Worm (Caenorhabditis elegans) whole organism, L4 larva: ENCODE measurements around the gene plc-4.

Experiments used
- D1046.2 ChIP-seq: fragments of 200-800 bp; sonication (Bioruptor generic); IDR thresholded peaks from 2 replicates; pipeline ENCODE4 v1.3.6; 2022; ENCODE audit warnings: missing genetic modification characterization, missing compliant biosample characterization
- F26F4.8 ChIP-seq: fragments of 200-800 bp; sonication (Bioruptor generic); conservative IDR thresholded peaks from 2 replicates; pipeline ENCODE4 v1.3.6; 2022; ENCODE audit warnings: missing genetic modification characterization, missing compliant biosample characterization
- F44E2.7 ChIP-seq: fragments of 200-800 bp; sonication (Bioruptor generic); IDR thresholded peaks from 2 replicates; pipeline ENCODE4 v2.1.2; 2022; ENCODE audit warnings: missing genetic modification characterization, missing compliant biosample characterization
- F49E8.2 ChIP-seq: sonication (generic microtip); optimal IDR thresholded peaks from 2 replicates; lab custom pipeline; 2016; ENCODE audit warnings: missing compliant biosample characterization, mild to moderate bottlenecking, missing genetic modification characterization, borderline replicate concordance
- Y105C5A.15 ChIP-seq: fragments of 200-800 bp; sonication (Bioruptor generic); IDR thresholded peaks from 2 replicates; pipeline ENCODE4 v1.3.6; 2022; ENCODE audit warnings: missing genetic modification characterization, missing compliant biosample characterization
- Y48G9A.11 ChIP-seq: fragments of 200-800 bp; sonication (Bioruptor generic); IDR thresholded peaks from 2 replicates; pipeline ENCODE4 v1.3.6; 2022; ENCODE audit warnings: missing genetic modification reagents, missing genetic modification characterization, missing compliant biosample characterization
- ceh-82 ChIP-seq: sonication (generic microtip); optimal IDR thresholded peaks from 2 replicates; lab custom pipeline; 2017; ENCODE audit warnings: missing biosample characterization, missing genetic modification characterization
- ces-1 ChIP-seq: fragments of 150-350 bp; sonication (generic microtip); optimal IDR thresholded peaks from 4 replicates; lab custom pipeline; 2014; ENCODE audit warnings: missing biosample characterization, missing genetic modification reagents, missing genetic modification characterization
- ctbp-1 ChIP-seq: fragments of 200-800 bp; sonication (Bioruptor generic); IDR thresholded peaks from 2 replicates; pipeline ENCODE4 v1.3.6; 2022; ENCODE audit warnings: missing genetic modification reagents, missing genetic modification characterization, missing compliant biosample characterization
- duxl-1 ChIP-seq: sonication (generic microtip); optimal IDR thresholded peaks from 2 replicates; lab custom pipeline; 2016; ENCODE audit warnings: mild to moderate bottlenecking, missing genetic modification characterization, moderate library complexity, missing compliant biosample characterization; ENCODE audit not compliant: poor library complexity
- dve-1 ChIP-seq: sonication (generic microtip); optimal IDR thresholded peaks from 2 replicates; lab custom pipeline; 2017; ENCODE audit warnings: antibody characterized with exemption, mild to moderate bottlenecking, missing genetic modification characterization, missing compliant biosample characterization; ENCODE audit not compliant: insufficient read depth
- egl-43 ChIP-seq: fragments of 200-800 bp; sonication (Bioruptor generic); IDR thresholded peaks from 2 replicates; pipeline ENCODE4 v1.3.6; 2022; ENCODE audit warnings: missing genetic modification reagents, missing genetic modification characterization, missing compliant biosample characterization
- fkh-10 ChIP-seq: fragments of 150-350 bp; optimal IDR thresholded peaks from 2 replicates; lab custom pipeline; 2014; ENCODE audit warnings: missing biosample characterization, missing genetic modification reagents, missing genetic modification characterization
- fos-1 ChIP-seq: fragments of 150-350 bp; optimal IDR thresholded peaks from 2 replicates; lab custom pipeline; 2014; ENCODE audit warnings: missing biosample characterization, missing genetic modification characterization
- gei-8 ChIP-seq: fragments of 200-800 bp; sonication (Bioruptor generic); optimal IDR thresholded peaks from 2 replicates; lab custom pipeline; 2018; ENCODE audit warnings: mild to moderate bottlenecking, missing genetic modification characterization, missing compliant biosample characterization
- hmg-1.1 ChIP-seq: fragments of 200-800 bp; sonication (Bioruptor generic); IDR thresholded peaks from 2 replicates; pipeline ENCODE4 v1.3.6; 2022; ENCODE audit warnings: missing genetic modification reagents, missing genetic modification characterization, missing compliant biosample characterization
- lin-38 ChIP-seq: fragments of 200-800 bp; sonication (Bioruptor generic); IDR thresholded peaks from 2 replicates; pipeline ENCODE4 v1.3.6; 2022; ENCODE audit warnings: missing genetic modification reagents, missing genetic modification characterization, missing compliant biosample characterization
- lsy-2 ChIP-seq, 2 experiments: fragments of 150-350 bp in 1 of 2; sonication (generic microtip) in 1 of 2; optimal IDR thresholded peaks; 2 replicates each; lab custom pipeline; 2014 to 2017; ENCODE audit warnings: missing biosample characterization in 2 of 2, missing genetic modification characterization in 2 of 2
- madf-9 ChIP-seq: fragments of 200-800 bp; sonication (Bioruptor generic); conservative IDR thresholded peaks from 2 replicates; pipeline ENCODE4 v1.3.6; 2022; ENCODE audit warnings: missing genetic modification reagents, missing genetic modification characterization, missing compliant biosample characterization
- mxl-2 ChIP-seq: fragments of 200-800 bp; sonication (Bioruptor generic); conservative IDR thresholded peaks from 2 replicates; pipeline ENCODE4 v1.3.6; 2022; ENCODE audit warnings: missing genetic modification reagents, missing genetic modification characterization, missing compliant biosample characterization
- nhr-111 ChIP-seq: fragments of 200-800 bp; sonication (Bioruptor generic); optimal IDR thresholded peaks from 2 replicates; lab custom pipeline; 2018; ENCODE audit warnings: mild to moderate bottlenecking, missing genetic modification characterization, missing compliant biosample characterization
- nhr-28 ChIP-seq: fragments of 150-350 bp; optimal IDR thresholded peaks from 2 replicates; lab custom pipeline; 2014; ENCODE audit warnings: missing biosample characterization, missing genetic modification characterization
- nhr-76 ChIP-seq: fragments of 150-350 bp; optimal IDR thresholded peaks from 2 replicates; lab custom pipeline; 2014; ENCODE audit warnings: missing biosample characterization, missing genetic modification characterization
- nhr-77 ChIP-seq: fragments of 150-350 bp; optimal IDR thresholded peaks from 2 replicates; lab custom pipeline; 2014; ENCODE audit warnings: missing biosample characterization, missing genetic modification characterization
- pha-4 ChIP-seq, 2 experiments: fragments of 150-350 bp in 1 of 2; fragments of 200-800 bp in 1 of 2; sonication (Bioruptor generic) in 1 of 2; IDR thresholded peaks in 1 of 2; optimal IDR thresholded peaks in 1 of 2; 2 replicates each; pipeline versions ENCODE4 v1.3.6 to Lab custom; 2014 to 2022; ENCODE audit warnings: missing genetic modification characterization in 2 of 2, missing genetic modification reagents in 2 of 2, missing biosample characterization in 1 of 2, missing compliant biosample characterization in 1 of 2
- saeg-2 ChIP-seq: fragments of 200-800 bp; sonication (Bioruptor generic); IDR thresholded peaks from 2 replicates; pipeline ENCODE4 v1.3.6; 2022; ENCODE audit warnings: missing genetic modification reagents, missing genetic modification characterization, missing compliant biosample characterization
- unc-130 ChIP-seq: sonication (generic microtip); optimal IDR thresholded peaks from 2 replicates; lab custom pipeline; 2016; ENCODE audit warnings: missing genetic modification reagents, missing genetic modification characterization, missing compliant biosample characterization
- zfp-2 ChIP-seq: sonication (generic microtip); optimal IDR thresholded peaks from 2 replicates; lab custom pipeline; 2016; ENCODE audit warnings: mild to moderate bottlenecking, missing genetic modification characterization, missing compliant biosample characterization

Gene plc-4

DNA sequence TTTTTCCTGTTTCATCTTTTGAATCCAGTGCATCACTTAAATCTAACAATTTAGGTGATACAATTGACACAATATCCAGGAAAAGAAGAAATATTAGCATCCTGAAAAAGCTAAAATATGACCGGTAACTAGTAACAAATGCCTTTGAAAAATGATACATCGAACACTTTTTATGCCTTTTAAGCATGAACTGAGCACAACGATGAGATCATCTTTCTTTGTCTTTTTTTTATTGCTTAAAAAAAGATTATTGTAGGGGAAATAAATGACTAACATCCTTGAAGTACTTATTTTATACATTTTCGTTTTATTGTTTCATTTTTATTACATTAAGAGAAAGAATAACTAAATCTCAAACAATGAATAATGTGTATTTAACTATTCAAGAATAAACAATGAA is 46.6 kb downstream of the plc-4 start, which contains the start of gene F13B6.3:
Gene F13B6.3 (minus strand): TSS at position 101 of the 400 bp plus-strand sequence.
- no peak for TF ChIP-seq dve-1 (tag; lab: Kevin White, UChicago)
- no peak for TF ChIP-seq ces-1 (GFP tag; lab: Kevin White, UChicago)
- no peak for TF ChIP-seq egl-43
- no peak for TF ChIP-seq zfp-2
- TF ChIP-seq Y105C5A.15 (GFP tag; lab: Robert Waterston, UW) = no peak
- no peak for TF ChIP-seq fos-1 (tag; lab: Kevin White, UChicago)
- no peak for TF ChIP-seq fkh-10 (GFP tag; lab: Kevin White, UChicago)
- TF ChIP-seq mxl-2 (GFP tag; lab: Robert Waterston, UW) = no peak
- no peak for TF ChIP-seq nhr-111 (GFP tag; lab: Kevin White, UChicago)
- no peak for TF ChIP-seq F26F4.8 (GFP tag; lab: Robert Waterston, UW)
- no peak for TF ChIP-seq F49E8.2 (tag; lab: Kevin White, UChicago)
- no peak for TF ChIP-seq hmg-1.1 (GFP tag; lab: Robert Waterston, UW)
- TF ChIP-seq lsy-2 (tag; optimal IDR thresholded peaks at IDR 0.05; lab: Kevin White, UChicago) = no peak
- no peak for TF ChIP-seq nhr-77 (tag; lab: Kevin White, UChicago)
- no peak for TF ChIP-seq saeg-2
- no peak for TF ChIP-seq duxl-1 (tag; lab: Kevin White, UChicago)

DNA sequence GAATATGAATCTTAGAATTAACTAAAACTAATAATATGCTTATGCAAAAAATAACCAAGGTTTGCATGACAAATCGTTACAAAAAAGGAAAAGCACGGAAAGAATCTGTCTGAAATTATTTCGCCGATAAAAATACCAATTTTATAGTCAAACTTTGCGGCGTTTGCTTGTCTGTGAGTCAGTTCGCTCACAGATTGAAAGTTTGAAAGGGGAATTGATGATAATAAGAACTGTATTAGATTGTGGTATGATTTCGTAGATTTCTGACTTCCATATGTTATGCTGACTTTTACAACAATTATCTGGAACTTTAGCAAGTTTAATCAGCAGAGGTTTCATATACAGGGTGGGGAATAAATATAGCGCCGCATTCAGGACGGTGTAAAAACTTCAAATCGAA is 52.2 kb downstream of the plc-4 start, which contains the start of gene F13B6.2:
Gene F13B6.2 (minus strand): TSS at position 101 of the 400 bp plus-strand sequence.
- no peak for TF ChIP-seq unc-130 (GFP tag; lab: Kevin White, UChicago)
- no peak for TF ChIP-seq lin-38 (GFP tag; lab: Robert Waterston, UW)
- no peak for TF ChIP-seq gei-8
- no peak for TF ChIP-seq pha-4 (GFP tag; IDR thresholded peaks at IDR 0.05; lab: Robert Waterston, UW)
- TF ChIP-seq pha-4 (tag; optimal IDR thresholded peaks at IDR 0.05; lab: Kevin White, UChicago) = no peak
- TF ChIP-seq lsy-2 (tag; optimal IDR thresholded peaks at IDR 0.05; lab: Kevin White, UChicago) = no peak
- no peak for TF ChIP-seq ctbp-1 (GFP tag; lab: Robert Waterston, UW)
- TF ChIP-seq nhr-76 (tag; lab: Kevin White, UChicago) = no peak
- no peak for TF ChIP-seq F44E2.7 (GFP tag; lab: Robert Waterston, UW)
- no peak for TF ChIP-seq F49E8.2 (tag; lab: Kevin White, UChicago)
- TF ChIP-seq Y48G9A.11 (GFP tag; lab: Robert Waterston, UW) = no peak
- TF ChIP-seq nhr-28 (tag; lab: Kevin White, UChicago) = no peak
- no peak for TF ChIP-seq madf-9 (GFP tag; lab: Robert Waterston, UW)
- no peak for TF ChIP-seq Y105C5A.15 (GFP tag; lab: Robert Waterston, UW)
- TF ChIP-seq ceh-82 = no peak
- TF ChIP-seq D1046.2 (GFP tag; lab: Robert Waterston, UW) = no peak
